Worm (Caenorhabditis elegans): ENCODE data around the gene C01G5.3.

C01G5.3 gene

DNA sequence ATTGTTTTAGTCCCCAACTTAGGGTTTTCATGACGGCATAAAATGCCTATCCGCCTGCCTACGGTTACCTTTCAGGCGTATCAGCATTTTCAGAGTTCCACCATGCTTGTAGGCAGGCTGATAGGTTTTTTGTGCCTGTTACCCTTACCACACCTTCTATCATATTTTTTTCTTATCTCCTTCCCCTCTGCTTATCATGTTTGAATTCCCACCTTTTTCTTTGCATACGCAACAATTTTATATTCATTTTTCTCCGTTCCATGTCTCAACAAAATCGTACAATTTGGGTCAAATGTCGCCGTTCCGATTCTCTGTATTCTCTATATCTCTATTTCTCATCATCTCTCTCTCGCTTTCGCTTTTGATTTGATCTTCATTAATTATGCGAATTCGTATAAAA, 16.4 kb upstream of the C01G5.3 start, which contains the start of gene C01G5.9:
TSS of gene C01G5.9 (plus strand) at position 301 of the 400 bp plus-strand sequence.
- no peak for TF ChIP-seq attf-4 (tag; optimal IDR thresholded peaks at IDR 0.05)
- TF ChIP-seq nhr-48 (tag; optimal IDR thresholded peaks at IDR 0.05) = no peak
- TF ChIP-seq dmd-9 (GFP tag; IDR thresholded peaks at IDR 0.05) = no peak
- no peak for TF ChIP-seq mdt-29 (GFP tag; IDR thresholded peaks at IDR 0.05)
- no peak for TF ChIP-seq nhr-42 (GFP tag; IDR thresholded peaks at IDR 0.05)
- no peak for TF ChIP-seq D1046.2 (GFP tag; IDR thresholded peaks at IDR 0.05)
- no peak for TF ChIP-seq vab-7 (GFP tag; IDR thresholded peaks at IDR 0.05)
- no peak for TF ChIP-seq nhr-11 (tag; optimal IDR thresholded peaks at IDR 0.05)
- no peak for TF ChIP-seq spr-3 (GFP tag; optimal IDR thresholded peaks at IDR 0.05)
- TF ChIP-seq ZK337.2 (GFP tag; IDR thresholded peaks at IDR 0.05) = no peak
- TF ChIP-seq spr-1 (tag; optimal IDR thresholded peaks at IDR 0.05) = no peak
- no peak for TF ChIP-seq snpc-4 (tag; optimal IDR thresholded peaks at IDR 0.05)
- TF ChIP-seq ces-1 (GFP tag; optimal IDR thresholded peaks at IDR 0.05) = no peak
- TF ChIP-seq daf-12 (tag; optimal IDR thresholded peaks at IDR 0.05) = no peak
- TF ChIP-seq ztf-11 (tag; optimal IDR thresholded peaks at IDR 0.05) = no peak
- no peak for TF ChIP-seq mep-1 (tag; optimal IDR thresholded peaks at IDR 0.05)
- TF ChIP-seq ama-1 (optimal IDR thresholded peaks at IDR 0.05) = no peak
- TF ChIP-seq F26F4.8 (GFP tag; conservative IDR thresholded peaks at IDR 0.05) = no peak
- no peak for TF ChIP-seq nhr-102 (tag; optimal IDR thresholded peaks at IDR 0.05)
- no peak for TF ChIP-seq lim-7 (GFP tag; IDR thresholded peaks at IDR 0.05)

DNA sequence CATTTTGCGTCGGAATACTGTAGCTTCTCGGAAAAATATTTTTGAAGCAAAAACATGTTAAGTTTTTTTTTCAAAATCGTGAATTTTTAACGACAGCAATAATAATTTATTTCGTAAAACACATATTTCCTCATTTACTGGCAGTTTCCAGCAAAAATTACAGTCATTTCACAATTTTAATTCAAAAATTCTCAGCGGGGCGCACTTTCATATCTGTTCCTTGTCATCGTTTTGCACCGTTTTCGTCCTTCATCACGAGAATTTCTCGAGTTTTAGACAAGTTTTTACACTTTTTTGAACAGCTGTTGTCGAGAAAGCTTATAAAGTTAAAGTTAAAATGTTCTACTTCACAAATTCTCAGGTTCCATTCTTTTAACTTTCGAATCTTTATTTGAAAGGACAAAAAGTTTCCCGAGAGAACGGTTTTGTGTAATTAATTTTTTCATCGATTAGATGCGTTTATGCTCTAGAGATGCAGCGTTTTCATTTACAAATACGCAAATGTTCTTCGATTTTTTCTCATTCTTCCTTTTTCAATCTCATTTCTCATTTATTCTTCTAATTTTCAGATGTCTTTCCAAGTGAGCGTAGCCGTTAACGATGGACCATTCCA, 13.6 kb upstream of the C01G5.3 start, which contains the start of gene ddi-1:
TSS of gene ddi-1 (plus strand) at position 563 of the 613 bp plus-strand sequence.
- TF ChIP-seq F37D6.2 (tag; optimal IDR thresholded peaks at IDR 0.05) (no peak), unc-39 (tag; optimal IDR thresholded peaks at IDR 0.05) (no peak), lin-13 (GFP tag; optimal IDR thresholded peaks at IDR 0.05) (no peak), mdl-1 (tag; optimal IDR thresholded peaks at IDR 0.05) (no peak), ctbp-1 (GFP tag; IDR thresholded peaks at IDR 0.05) (no peak), php-3 (GFP tag; IDR thresholded peaks at IDR 0.05) (no peak), T26A8.4 (GFP tag; IDR thresholded peaks at IDR 0.05) (no peak), lin-38 (GFP tag; IDR thresholded peaks at IDR 0.05) (peak; percentile 33), hlh-30 (tag; optimal IDR thresholded peaks at IDR 0.05; ENCODE audit: insufficient read depth) (peak; percentile 82), daf-16 (GFP tag; optimal IDR thresholded peaks at IDR 0.05) (no peak), daf-16 (tag; optimal IDR thresholded peaks at IDR 0.05) (no peak), fkh-10 (GFP tag; optimal IDR thresholded peaks at IDR 0.05) (no peak)

- TF ChIP-seq unc-62 (GFP tag; optimal IDR thresholded peaks at IDR 0.05 in 1 of 2) = peak in 1 of 2 experiments; percentile 94
- TF ChIP-seq unc-62 (tag; optimal IDR thresholded peaks at IDR 0.05) = no peak
- TF ChIP-seq nhr-41 (GFP tag; IDR thresholded peaks at IDR 0.05) = no peak
- TF ChIP-seq vab-7 (GFP tag; IDR thresholded peaks at IDR 0.05) = no peak
Observed at ce11 chrIV:6523773-6524172, 12.2 kb upstream of the C01G5.3 start.

ce11 chrIV:6524531-6524930, 11.5 kb upstream of the C01G5.3 start, which contains the start of gene C01G5.5:
TSS of gene C01G5.5 (plus strand) at chrIV:6524610.
- no peak for TF ChIP-seq zfp-3 (GFP tag; conservative IDR thresholded peaks at IDR 0.05)
- no peak for TF ChIP-seq daf-16 (GFP tag; optimal IDR thresholded peaks at IDR 0.05)
- no peak for TF ChIP-seq daf-16 (tag; optimal IDR thresholded peaks at IDR 0.05)
- peak; percentile 59 for TF ChIP-seq aha-1 (tag)
- TF ChIP-seq snpc-1.2 (GFP tag; IDR thresholded peaks at IDR 0.05) = 0 out of 2 replicates have a peak, but pooled peaks have one; percentile 32
- peak; percentile 15 for TF ChIP-seq mes-2 (tag; optimal IDR thresholded peaks at IDR 0.05; ENCODE audit: poor library complexity, severe bottlenecking)
- TF ChIP-seq nhr-111 (GFP tag; optimal IDR thresholded peaks at IDR 0.05) = no peak

Measured in whole organism, L4 larva.